Worm (Caenorhabditis elegans) whole organism, late embryonic: ENCODE results near the gene swt-5.

ENCODE experiments used
- C08G9.2 ChIP-seq: sonication (generic microtip); optimal IDR thresholded peaks from 2 replicates; lab custom pipeline; 2016; ENCODE audit warnings: mild to moderate bottlenecking, missing genetic modification characterization, moderate library complexity, missing compliant biosample characterization
- ama-1 ChIP-seq: fragments of 150-350 bp; optimal IDR thresholded peaks from 2 replicates; lab custom pipeline; 2014
- ceh-18 ChIP-seq: sonication (generic microtip); optimal IDR thresholded peaks from 2 replicates; lab custom pipeline; 2016; ENCODE audit warnings: missing genetic modification characterization, missing compliant biosample characterization
- elt-2 ChIP-seq: sonication (generic microtip); optimal IDR thresholded peaks from 2 replicates; lab custom pipeline; 2016; ENCODE audit warnings: missing genetic modification reagents, missing genetic modification characterization, missing compliant biosample characterization
- eyg-1 ChIP-seq: sonication (generic microtip); optimal IDR thresholded peaks from 2 replicates; lab custom pipeline; 2016; ENCODE audit warnings: missing genotype, missing genetic modification characterization, missing compliant biosample characterization
- fkh-10 ChIP-seq: fragments of 150-350 bp; optimal IDR thresholded peaks from 2 replicates; lab custom pipeline; 2014; ENCODE audit warnings: missing biosample characterization, missing genetic modification reagents, missing genetic modification characterization
- hlh-13 ChIP-seq: fragments of 200-800 bp; sonication (Bioruptor generic); optimal IDR thresholded peaks from 2 replicates; lab custom pipeline; 2018; ENCODE audit warnings: mild to moderate bottlenecking, missing genetic modification characterization, missing compliant biosample characterization
- lin-11 ChIP-seq: fragments of 200-800 bp; sonication (Bioruptor generic); optimal IDR thresholded peaks from 2 replicates; lab custom pipeline; 2018; ENCODE audit warnings: mild to moderate bottlenecking, missing genetic modification characterization, missing compliant biosample characterization
- ttx-3 ChIP-seq: sonication (generic microtip); optimal IDR thresholded peaks from 2 replicates; lab custom pipeline; 2016; ENCODE audit warnings: missing genetic modification reagents, missing genetic modification characterization, missing compliant biosample characterization

DNA sequence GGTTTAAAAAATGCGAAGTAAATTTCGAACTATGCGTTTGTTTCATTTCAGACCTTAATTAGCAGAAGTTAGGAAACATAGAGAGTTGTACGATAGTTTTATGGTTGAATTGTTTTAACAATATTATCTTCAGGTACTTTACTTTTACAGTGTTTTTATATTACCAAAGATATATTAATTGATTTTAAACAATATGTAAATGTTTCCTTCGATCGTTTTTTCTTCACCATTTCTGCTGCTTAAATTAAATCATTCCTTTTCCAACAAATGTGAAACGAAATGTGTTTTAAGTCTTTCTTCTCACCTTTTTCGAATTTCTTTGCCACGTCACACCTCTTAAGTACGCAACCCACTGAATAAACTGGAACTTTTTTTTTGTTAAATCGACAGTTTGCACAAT is 47.9 kb upstream of the swt-5 start:
- TF ChIP-seq lin-11 (tag; lab: Kevin White, UChicago): no peak
- no peak for TF ChIP-seq ceh-18 (tag; lab: Kevin White, UChicago)
- no peak for TF ChIP-seq C08G9.2 (tag; lab: Kevin White, UChicago)
- TF ChIP-seq elt-2 (tag; lab: Kevin White, UChicago): no peak
- TF ChIP-seq ttx-3 (tag; lab: Kevin White, UChicago): no peak
- no peak for TF ChIP-seq fkh-10
- no peak for TF ChIP-seq hlh-13
- TF ChIP-seq eyg-1 (tag; lab: Kevin White, UChicago): no peak
- TF ChIP-seq ama-1 (lab: Kevin White, UChicago): no peak
